Worm (Caenorhabditis elegans): ENCODE data around the gene F41G3.5.

Gene F41G3.5

ce11 chrII:6742614-6743013, 3.9 kb upstream of the F41G3.5 start, which contains the start of gene F41G3.6:
TSS of gene F41G3.6 (plus strand) at chrII:6742914.
- TF ChIP-seq pax-1 (tag; optimal IDR thresholded peaks at IDR 0.05) (no peak), Y22D7AL.16 (tag; optimal IDR thresholded peaks at IDR 0.05) (no peak), unc-3 (GFP tag; conservative IDR thresholded peaks at IDR 0.05) (no peak), unc-3 (tag; optimal IDR thresholded peaks at IDR 0.05) (no peak), hlh-13 (GFP tag; optimal IDR thresholded peaks at IDR 0.05) (no peak), ceh-30 (tag; optimal IDR thresholded peaks at IDR 0.05) (no peak), elt-4 (tag; optimal IDR thresholded peaks at IDR 0.05) (no peak), nfya-1 (tag; optimal IDR thresholded peaks at IDR 0.05) (no peak), ceh-48 (tag; optimal IDR thresholded peaks at IDR 0.05) (no peak), ahr-1 (tag; optimal IDR thresholded peaks at IDR 0.05) (no peak), ceh-6 (GFP tag; optimal IDR thresholded peaks at IDR 0.05) (no peak), pha-2 (tag; optimal IDR thresholded peaks at IDR 0.05) (no peak), ztf-16 (tag; optimal IDR thresholded peaks at IDR 0.05) (no peak), hlh-30 (tag; optimal IDR thresholded peaks at IDR 0.05; ENCODE audit: insufficient read depth) (no peak), pha-4 (tag; optimal IDR thresholded peaks at IDR 0.05) (no peak), C38D4.7 (GFP tag; optimal IDR thresholded peaks at IDR 0.05) (no peak), npax-4 (tag; optimal IDR thresholded peaks at IDR 0.05) (no peak), lin-11 (tag; optimal IDR thresholded peaks at IDR 0.05) (no peak), sox-4 (tag; optimal IDR thresholded peaks at IDR 0.05) (no peak), fkh-10 (GFP tag; optimal IDR thresholded peaks at IDR 0.05) (no peak), pat-9 (tag; optimal IDR thresholded peaks at IDR 0.05) (no peak)

- TF ChIP-seq mec-3 (tag; optimal IDR thresholded peaks at IDR 0.05; ENCODE audit: borderline replicate concordance) (no peak), sox-2 (GFP tag; IDR thresholded peaks at IDR 0.05) (no peak), syd-9 (tag; optimal IDR thresholded peaks at IDR 0.05) (no peak), ceh-31 (tag; optimal IDR thresholded peaks at IDR 0.05) (no peak), nfya-1 (tag; optimal IDR thresholded peaks at IDR 0.05) (no peak), ahr-1 (tag; optimal IDR thresholded peaks at IDR 0.05) (no peak), pha-4 (tag; optimal IDR thresholded peaks at IDR 0.05) (no peak)
These were observed 1.9 kb upstream of the F41G3.5 start, which contains the start of gene ins-15 for ce11 chrII:6744648-6745047. TSS of gene ins-15 (minus strand) at chrII:6744748.

- TF ChIP-seq pag-3 (tag; optimal IDR thresholded peaks at IDR 0.05; ENCODE audit: borderline replicate concordance) (no peak), ets-4 (tag; optimal IDR thresholded peaks at IDR 0.05) (no peak), K09A11.1 (tag; optimal IDR thresholded peaks at IDR 0.05; ENCODE audit: insufficient read depth) (no peak), nfya-1 (tag; optimal IDR thresholded peaks at IDR 0.05) (no peak), ceh-19 (GFP tag; optimal IDR thresholded peaks at IDR 0.05) (no peak)
These were observed 721 bp upstream of the F41G3.5 start, which contains the start of gene ins-14 for ce11 chrII:6745783-6746182. TSS of gene ins-14 (minus strand) at chrII:6745814.

ce11 chrII:6749422-6749821, 2.9 kb downstream of the F41G3.5 start, which contains the start of gene F41G3.10:
TSS of gene F41G3.10 (minus strand) at chrII:6749522.
- TF ChIP-seq lin-11 (tag; optimal IDR thresholded peaks at IDR 0.05), result no peak

- TF ChIP-seq hlh-6 (tag; optimal IDR thresholded peaks at IDR 0.05) (no peak), lin-11 (tag; optimal IDR thresholded peaks at IDR 0.05) (no peak), dve-1 (tag; optimal IDR thresholded peaks at IDR 0.05) (no peak), hlh-8 (tag; optimal IDR thresholded peaks at IDR 0.05) (no peak), hlh-30 (tag; optimal IDR thresholded peaks at IDR 0.05; ENCODE audit: insufficient read depth) (no peak), unc-3 (GFP tag; conservative IDR thresholded peaks at IDR 0.05) (no peak), unc-3 (tag; optimal IDR thresholded peaks at IDR 0.05) (no peak), pqm-1 (tag; optimal IDR thresholded peaks at IDR 0.05) (no peak), elt-2 (tag; optimal IDR thresholded peaks at IDR 0.05) (no peak), C08G9.2 (tag; optimal IDR thresholded peaks at IDR 0.05) (no peak), pax-1 (tag; optimal IDR thresholded peaks at IDR 0.05) (no peak), tbx-2 (tag; optimal IDR thresholded peaks at IDR 0.05) (no peak), odd-2 (tag; optimal IDR thresholded peaks at IDR 0.05) (no peak), ceh-24 (tag; optimal IDR thresholded peaks at IDR 0.05) (no peak), ceh-14 (tag; optimal IDR thresholded peaks at IDR 0.05) (no peak), nfya-1 (tag; optimal IDR thresholded peaks at IDR 0.05) (no peak), hlh-15 (tag; optimal IDR thresholded peaks at IDR 0.05) (no peak), syd-9 (tag; optimal IDR thresholded peaks at IDR 0.05) (no peak), dmd-4 (tag; optimal IDR thresholded peaks at IDR 0.05; ENCODE audit: borderline replicate concordance) (no peak), ceh-9 (tag; optimal IDR thresholded peaks at IDR 0.05) (no peak)
These were observed 4.4 kb downstream of the F41G3.5 start, which contains the start of gene F41G3.20 for ce11 chrII:6750929-6751328. TSS of gene F41G3.20 (minus strand) at chrII:6751029.

All from whole organism, late embryonic.